Fruit fly (Drosophila melanogaster): ENCODE results near the gene CG34299.

Gene CG34299

dm6 chr3R:30208766-30209484 is 40.5 kb upstream of the CG34299 start, which contains the start of gene RpS7 (continued):
- peak; percentile 69 for TF ChIP-seq CG18262 (tag; optimal IDR thresholded peaks at IDR 0.05)
- TF ChIP-seq sc (optimal IDR thresholded peaks at IDR 0.05): no peak
- TF ChIP-seq sc (GFP tag; optimal IDR thresholded peaks at IDR 0.05): peak; percentile 59
- TF ChIP-seq hth (optimal IDR thresholded peaks at IDR 0.05): no peak
- TF ChIP-seq CG32772 (GFP tag; IDR thresholded peaks at IDR 0.05): peak; percentile 61
- no peak for TF ChIP-seq sima (GFP tag; optimal IDR thresholded peaks at IDR 0.05)
- TF ChIP-seq Med (GFP tag): peak; percentile 96
- TF ChIP-seq CHES-1-like (GFP tag; optimal IDR thresholded peaks at IDR 0.05): peak; percentile 32
- TF ChIP-seq D (optimal IDR thresholded peaks at IDR 0.05): no peak
- peak; percentile 46 for TF ChIP-seq D (GFP tag; optimal IDR thresholded peaks at IDR 0.05)
- TF ChIP-seq CG31224 (GFP tag; IDR thresholded peaks at IDR 0.05): peak; percentile 73
- TF ChIP-seq sr (GFP tag; IDR thresholded peaks at IDR 0.05): no peak; the same call in 1 of the 3 replicates
- peak; percentile 53 for TF ChIP-seq Adf1 (GFP tag; IDR thresholded peaks at IDR 0.05)
- peak; percentile 20 for TF ChIP-seq cato (GFP tag; optimal IDR thresholded peaks at IDR 0.05; ENCODE audit: borderline replicate concordance)
- TF ChIP-seq Nf-YC (tag; optimal IDR thresholded peaks at IDR 0.05): peak; percentile 78
- peak; percentile 62; the same call in 2 of the 3 replicates for TF ChIP-seq croc (GFP tag; conservative IDR thresholded peaks at IDR 0.05)
- TF ChIP-seq disco-r (GFP tag; optimal IDR thresholded peaks at IDR 0.05): peak; percentile 30
- TF ChIP-seq her (GFP tag; optimal IDR thresholded peaks at IDR 0.05): peak; percentile 96
- TF ChIP-seq amos (GFP tag; IDR thresholded peaks at IDR 0.05; ENCODE audit: partially characterized antibody): peak; percentile 96
- peak; percentile 60 for TF ChIP-seq CG2678 (tag; optimal IDR thresholded peaks at IDR 0.05)
- TF ChIP-seq Usf (GFP tag; optimal IDR thresholded peaks at IDR 0.05): peak; percentile 37
- peak; percentile 84 for TF ChIP-seq BtbVII (GFP tag; optimal IDR thresholded peaks at IDR 0.05)
- peak; percentile 28 for TF ChIP-seq gcm2 (GFP tag; optimal IDR thresholded peaks at IDR 0.05)
- peak; percentile 89 for TF ChIP-seq CG9727 (GFP tag; optimal IDR thresholded peaks at IDR 0.05)
- peak; percentile 54 for TF ChIP-seq CG2120 (GFP tag; optimal IDR thresholded peaks at IDR 0.05)
- no peak for TF ChIP-seq pum (GFP tag; optimal IDR thresholded peaks at IDR 0.05)
- TF ChIP-seq ranshi (GFP tag; IDR thresholded peaks at IDR 0.05): peak; percentile 80
- peak; percentile 71 for TF ChIP-seq CG12219 (GFP tag; optimal IDR thresholded peaks at IDR 0.05)
- TF ChIP-seq ab (GFP tag; optimal IDR thresholded peaks at IDR 0.05): no peak
- no peak for TF ChIP-seq cg (GFP tag; optimal IDR thresholded peaks at IDR 0.05)
- peak; percentile 38; the same call in 2 of the 3 replicates for TF ChIP-seq CG7357 (GFP tag; IDR thresholded peaks at IDR 0.05)
- TF ChIP-seq lov (optimal IDR thresholded peaks at IDR 0.05): no peak
- TF ChIP-seq lov (GFP tag; IDR thresholded peaks at IDR 0.05): peak; percentile 89
- TF ChIP-seq Tbp (GFP tag; optimal IDR thresholded peaks at IDR 0.05): no peak
- no peak for TF ChIP-seq pita (GFP tag; optimal IDR thresholded peaks at IDR 0.05)
- TF ChIP-seq CTCF (GFP tag; optimal IDR thresholded peaks at IDR 0.05): peak; percentile 92
- TF ChIP-seq sens-2 (GFP tag; IDR thresholded peaks at IDR 0.05): peak; percentile 81
- TF ChIP-seq Blimp-1 (GFP tag; optimal IDR thresholded peaks at IDR 0.05): peak; percentile 14
- TF ChIP-seq Oli (tag; optimal IDR thresholded peaks at IDR 0.05): peak; percentile 46
- peak; percentile 28 for TF ChIP-seq btn (GFP tag; optimal IDR thresholded peaks at IDR 0.05)
- TF ChIP-seq pb (GFP tag; optimal IDR thresholded peaks at IDR 0.05): peak; percentile 60
- TF ChIP-seq caup (GFP tag; optimal IDR thresholded peaks at IDR 0.05; ENCODE audit: severe bottlenecking): peak; percentile 86
- TF ChIP-seq CG6683 (GFP tag; optimal IDR thresholded peaks at IDR 0.05): peak; percentile 46
- TF ChIP-seq ham (GFP tag; IDR thresholded peaks at IDR 0.05): peak; percentile 66; the same call in 1 of the 2 replicates
- TF ChIP-seq Ptx1 (GFP tag; IDR thresholded peaks at IDR 0.05): peak; percentile 56
- TF ChIP-seq HLH3B (GFP tag; IDR thresholded peaks at IDR 0.05): peak; percentile 70
- TF ChIP-seq CG17612 (GFP tag; IDR thresholded peaks at IDR 0.05): no peak
- no peak for TF ChIP-seq CG9609 (GFP tag; optimal IDR thresholded peaks at IDR 0.05)
- peak; percentile 77 for TF ChIP-seq nmo (GFP tag; optimal IDR thresholded peaks at IDR 0.05)
- TF ChIP-seq fu2 (GFP tag; optimal IDR thresholded peaks at IDR 0.05): peak; percentile 1
- no peak for TF ChIP-seq zen (tag; optimal IDR thresholded peaks at IDR 0.05)
- peak; percentile 30 for TF ChIP-seq CG1647 (GFP tag; optimal IDR thresholded peaks at IDR 0.05)

All from whole organism, embryonic.